Worm (Caenorhabditis elegans): ENCODE measurements around the gene Y44A6D.1.

- TF ChIP-seq nhr-12 (tag; optimal IDR thresholded peaks at IDR 0.05): no peak
- TF ChIP-seq flh-1 (GFP tag; optimal IDR thresholded peaks at IDR 0.05): no peak
- no peak for TF ChIP-seq ztf-11 (tag; optimal IDR thresholded peaks at IDR 0.05)
- TF ChIP-seq nhr-28 (tag; optimal IDR thresholded peaks at IDR 0.05): no peak
- no peak for TF ChIP-seq bed-3 (GFP tag; optimal IDR thresholded peaks at IDR 0.05)
- no peak for TF ChIP-seq pha-4 (tag; optimal IDR thresholded peaks at IDR 0.05)
Observed at ce11 chrV:20757255-20757654, 32.6 kb downstream of the Y44A6D.1 start.

Data from whole organism, mixed stage, embryonic.